Worm (Caenorhabditis elegans) whole organism, late embryonic: ENCODE measurements around the gene pqn-13.

ENCODE experiments used
- ama-1 ChIP-seq: fragments of 150-350 bp; optimal IDR thresholded peaks from 2 replicates; lab custom pipeline; 2014
- ceh-14 ChIP-seq: sonication (generic microtip); optimal IDR thresholded peaks from 2 replicates; lab custom pipeline; 2016; ENCODE audit warnings: missing genotype, missing genetic modification characterization, missing compliant biosample characterization
- ceh-31 ChIP-seq: sonication (generic microtip); optimal IDR thresholded peaks from 2 replicates; lab custom pipeline; 2016; ENCODE audit warnings: missing genetic modification characterization, missing compliant biosample characterization
- ceh-6 ChIP-seq: fragments of 200-800 bp; sonication (Bioruptor generic); optimal IDR thresholded peaks from 2 replicates; lab custom pipeline; 2018; ENCODE audit warnings: mild to moderate bottlenecking, missing genetic modification characterization, missing compliant biosample characterization
- ceh-9 ChIP-seq: sonication (generic microtip); optimal IDR thresholded peaks from 2 replicates; lab custom pipeline; 2016; ENCODE audit warnings: mild to moderate bottlenecking, missing genetic modification characterization, inconsistent platforms, missing compliant biosample characterization
- elt-4 ChIP-seq: sonication (generic microtip); optimal IDR thresholded peaks from 2 replicates; lab custom pipeline; 2016; ENCODE audit warnings: missing genetic modification characterization, missing compliant biosample characterization
- ets-4 ChIP-seq: sonication (generic microtip); optimal IDR thresholded peaks from 2 replicates; lab custom pipeline; 2016; ENCODE audit warnings: missing genetic modification characterization, missing compliant biosample characterization
- hlh-6 ChIP-seq: sonication (generic microtip); optimal IDR thresholded peaks from 2 replicates; lab custom pipeline; 2016; ENCODE audit warnings: missing genotype, missing genetic modification characterization, missing compliant biosample characterization
- nhr-11 ChIP-seq: fragments of 150-350 bp; optimal IDR thresholded peaks from 2 replicates; lab custom pipeline; 2014; ENCODE audit warnings: missing biosample characterization, missing genetic modification characterization
- sdc-2 ChIP-seq: sonication (generic microtip); optimal IDR thresholded peaks from 2 replicates; lab custom pipeline; 2016; ENCODE audit warnings: missing genotype, missing genetic modification characterization, missing compliant biosample characterization
- unc-86 ChIP-seq: sonication (generic microtip); optimal IDR thresholded peaks from 2 replicates; lab custom pipeline; 2016; ENCODE audit warnings: missing genetic modification characterization, missing compliant biosample characterization
- ztf-16 ChIP-seq: sonication (generic microtip); optimal IDR thresholded peaks from 2 replicates; lab custom pipeline; 2017; ENCODE audit warnings: missing genetic modification characterization, missing compliant biosample characterization

- no peak for TF ChIP-seq nhr-11
- TF ChIP-seq ama-1 (lab: Kevin White, UChicago) = no peak
- no peak for TF ChIP-seq ets-4 (tag; lab: Kevin White, UChicago)
- TF ChIP-seq ztf-16 (tag; lab: Kevin White, UChicago) = no peak
- no peak for TF ChIP-seq ceh-14 (tag; lab: Kevin White, UChicago)
- TF ChIP-seq elt-4 (tag; lab: Kevin White, UChicago) = no peak
- no peak for TF ChIP-seq sdc-2 (tag; lab: Kevin White, UChicago)
- no peak for TF ChIP-seq hlh-6 (tag; lab: Kevin White, UChicago)
- TF ChIP-seq unc-86 (tag; lab: Kevin White, UChicago) = no peak
- no peak for TF ChIP-seq ceh-31 (tag; lab: Kevin White, UChicago)
- TF ChIP-seq ceh-9 (tag; lab: Kevin White, UChicago) = no peak
- TF ChIP-seq ceh-6 (GFP tag; lab: Kevin White, UChicago) = no peak
Measured at ce11 chrV:5716508-5716907, 40.6 kb upstream of the pqn-13 start, which contains the start of gene K09H11.9.
